Worm (Caenorhabditis elegans) whole organism, midembryonic: ENCODE data around the gene plg-1.

Experiments
- T22C8.4 ChIP-seq: fragments of 200-800 bp; sonication (Bioruptor generic); IDR thresholded peaks from 2 replicates; pipeline ENCODE4 v1.3.6; 2022; ENCODE audit warnings: missing genetic modification characterization, missing compliant biosample characterization
- cog-1 ChIP-seq: sonication (generic microtip); optimal IDR thresholded peaks from 2 replicates; lab custom pipeline; 2016; ENCODE audit warnings: missing genetic modification characterization, missing compliant biosample characterization
- flt-1 ChIP-seq: fragments of 200-800 bp; sonication (Bioruptor generic); IDR thresholded peaks from 2 replicates; pipeline ENCODE4 v1.3.6; 2022; ENCODE audit warnings: missing genetic modification characterization, missing compliant biosample characterization
- klf-2 ChIP-seq: fragments of 200-800 bp; sonication (Bioruptor generic); conservative IDR thresholded peaks from 2 replicates; pipeline ENCODE4 v1.3.6; 2022; ENCODE audit warnings: missing genetic modification reagents, missing genetic modification characterization, missing compliant biosample characterization
- med-1 ChIP-seq: sonication (generic microtip); optimal IDR thresholded peaks from 2 replicates; lab custom pipeline; 2017; ENCODE audit warnings: missing genetic modification characterization, mild to moderate bottlenecking, missing compliant biosample characterization, antibody characterized with exemption, missing genetic modification reagents; ENCODE audit not compliant: insufficient read depth
- ref-1 ChIP-seq: fragments of 200-800 bp; sonication (Bioruptor generic); conservative IDR thresholded peaks from 2 replicates; pipeline ENCODE4 v1.3.6; 2022; ENCODE audit warnings: missing genetic modification reagents, missing genetic modification characterization, missing compliant biosample characterization
- tab-1 ChIP-seq: fragments of 200-800 bp; sonication (Bioruptor generic); IDR thresholded peaks from 2 replicates; pipeline ENCODE4 v1.3.6; 2022; ENCODE audit warnings: missing genetic modification characterization, missing compliant biosample characterization
- ztf-23 ChIP-seq: fragments of 200-800 bp; sonication (Bioruptor generic); IDR thresholded peaks from 2 replicates; pipeline ENCODE4 v1.3.6; 2022; ENCODE audit warnings: missing genetic modification reagents, missing genetic modification characterization, missing compliant biosample characterization
- ztf-29 ChIP-seq: fragments of 200-800 bp; sonication (Bioruptor generic); IDR thresholded peaks from 2 replicates; pipeline ENCODE4 v1.3.6; 2022; ENCODE audit warnings: missing genetic modification reagents, missing genetic modification characterization, missing compliant biosample characterization

plg-1 gene

ce11 chrIII:8831059-8831750 lies 20.9 kb upstream of the plg-1 start, which contains the start of gene F44E2.10:
Gene F44E2.10, minus strand, starts transcription at chrIII:8831109.
- TF ChIP-seq ref-1 (GFP tag; lab: Robert Waterston, UW) (no peak), flt-1 (GFP tag; lab: Robert Waterston, UW) (no peak), med-1 (no peak)

ce11 chrIII:8838075-8838474 lies 14.0 kb upstream of the plg-1 start, which contains the start of gene F44E2.4:
Gene F44E2.4, minus strand, starts transcription at chrIII:8838424.
- no peak for TF ChIP-seq cog-1 (tag; lab: Kevin White, UChicago)
- no peak for TF ChIP-seq flt-1 (GFP tag; lab: Robert Waterston, UW)
- no peak for TF ChIP-seq ztf-29
- TF ChIP-seq ztf-23 (GFP tag; lab: Robert Waterston, UW), result no peak
- TF ChIP-seq T22C8.4 (GFP tag; lab: Robert Waterston, UW), result no peak
- no peak for TF ChIP-seq klf-2 (GFP tag; lab: Robert Waterston, UW)
- no peak for TF ChIP-seq med-1
- TF ChIP-seq ref-1 (GFP tag; lab: Robert Waterston, UW), result no peak
- no peak for TF ChIP-seq tab-1 (GFP tag; lab: Robert Waterston, UW)

ce11 chrIII:8839813-8840212 lies 12.2 kb upstream of the plg-1 start:
- TF ChIP-seq flt-1 (GFP tag; lab: Robert Waterston, UW) (no peak), ztf-23 (GFP tag; lab: Robert Waterston, UW) (no peak), tab-1 (GFP tag; lab: Robert Waterston, UW) (no peak), ztf-29 (no peak), klf-2 (GFP tag; lab: Robert Waterston, UW) (no peak), T22C8.4 (GFP tag; lab: Robert Waterston, UW) (no peak), med-1 (no peak), cog-1 (tag; lab: Kevin White, UChicago) (no peak), ref-1 (GFP tag; lab: Robert Waterston, UW) (no peak)

- TF ChIP-seq cog-1 (tag; lab: Kevin White, UChicago) (no peak), ref-1 (GFP tag; lab: Robert Waterston, UW) (no peak), klf-2 (GFP tag; lab: Robert Waterston, UW) (no peak), med-1 (no peak), tab-1 (GFP tag; lab: Robert Waterston, UW) (no peak), ztf-23 (GFP tag; lab: Robert Waterston, UW) (no peak), T22C8.4 (GFP tag; lab: Robert Waterston, UW) (no peak), ztf-29 (no peak), flt-1 (GFP tag; lab: Robert Waterston, UW) (no peak)
These were observed 7.9 kb upstream of the plg-1 start for ce11 chrIII:8844137-8844536.

- TF ChIP-seq ztf-29 (no peak), tab-1 (GFP tag; lab: Robert Waterston, UW) (no peak), T22C8.4 (GFP tag; lab: Robert Waterston, UW) (no peak), klf-2 (GFP tag; lab: Robert Waterston, UW) (no peak), cog-1 (tag; lab: Kevin White, UChicago) (no peak), ref-1 (GFP tag; lab: Robert Waterston, UW) (no peak), ztf-23 (GFP tag; lab: Robert Waterston, UW) (no peak), flt-1 (GFP tag; lab: Robert Waterston, UW) (no peak)
These were observed 6.9 kb upstream of the plg-1 start, which contains the start of gene F44E2.6 for ce11 chrIII:8845114-8845513. Gene F44E2.6, minus strand, starts transcription at chrIII:8845214.

- TF ChIP-seq ztf-29, result peak; percentile 46; the same call in 1 of the 2 replicates
- no peak for TF ChIP-seq klf-2 (GFP tag; lab: Robert Waterston, UW)
- peak; percentile 10 for TF ChIP-seq cog-1 (tag; lab: Kevin White, UChicago)
These were observed 4.3 kb upstream of the plg-1 start for ce11 chrIII:8847722-8848121.

- TF ChIP-seq flt-1 (GFP tag; lab: Robert Waterston, UW) (no peak), tab-1 (GFP tag; lab: Robert Waterston, UW) (no peak), ztf-23 (GFP tag; lab: Robert Waterston, UW) (no peak), T22C8.4 (GFP tag; lab: Robert Waterston, UW) (no peak), ref-1 (GFP tag; lab: Robert Waterston, UW) (no peak), cog-1 (tag; lab: Kevin White, UChicago) (no peak), ztf-29 (no peak), med-1 (no peak), klf-2 (GFP tag; lab: Robert Waterston, UW) (no peak)
These were observed 3.7 kb upstream of the plg-1 start, which contains the start of gene F44E2.7 for ce11 chrIII:8848372-8848771. Gene F44E2.7, minus strand, starts transcription at chrIII:8848472.

ce11 chrIII:8849507-8849906 lies 2.6 kb upstream of the plg-1 start, which contains the start of gene F44E2.8:
Gene F44E2.8, minus strand, starts transcription at chrIII:8849877.
- TF ChIP-seq flt-1 (GFP tag; lab: Robert Waterston, UW), result no peak
- no peak for TF ChIP-seq cog-1 (tag; lab: Kevin White, UChicago)
- no peak for TF ChIP-seq tab-1 (GFP tag; lab: Robert Waterston, UW)
- TF ChIP-seq ref-1 (GFP tag; lab: Robert Waterston, UW), result no peak
- TF ChIP-seq T22C8.4 (GFP tag; lab: Robert Waterston, UW), result no peak
- TF ChIP-seq ztf-23 (GFP tag; lab: Robert Waterston, UW), result no peak
- TF ChIP-seq med-1, result no peak
- TF ChIP-seq klf-2 (GFP tag; lab: Robert Waterston, UW), result no peak
- TF ChIP-seq ztf-29, result no peak

ce11 chrIII:8850482-8851047 lies 1.5 kb upstream of the plg-1 start, which contains the start of gene F44E2.9:
Gene F44E2.9, minus strand, starts transcription at chrIII:8850532.
- TF ChIP-seq ztf-29 (no peak), flt-1 (GFP tag; lab: Robert Waterston, UW) (peak; percentile 27; the same call in 1 of the 2 replicates), T22C8.4 (GFP tag; lab: Robert Waterston, UW) (no peak), cog-1 (tag; lab: Kevin White, UChicago) (peak; percentile 51), klf-2 (GFP tag; lab: Robert Waterston, UW) (no peak), tab-1 (GFP tag; lab: Robert Waterston, UW) (no peak), med-1 (no peak), ztf-23 (GFP tag; lab: Robert Waterston, UW) (0 out of 2 replicates have a peak, but pooled peaks have one; percentile 59)
